Worm (Caenorhabditis elegans): ENCODE measurements around the gene kgb-1.

The kgb-1 gene

DNA sequence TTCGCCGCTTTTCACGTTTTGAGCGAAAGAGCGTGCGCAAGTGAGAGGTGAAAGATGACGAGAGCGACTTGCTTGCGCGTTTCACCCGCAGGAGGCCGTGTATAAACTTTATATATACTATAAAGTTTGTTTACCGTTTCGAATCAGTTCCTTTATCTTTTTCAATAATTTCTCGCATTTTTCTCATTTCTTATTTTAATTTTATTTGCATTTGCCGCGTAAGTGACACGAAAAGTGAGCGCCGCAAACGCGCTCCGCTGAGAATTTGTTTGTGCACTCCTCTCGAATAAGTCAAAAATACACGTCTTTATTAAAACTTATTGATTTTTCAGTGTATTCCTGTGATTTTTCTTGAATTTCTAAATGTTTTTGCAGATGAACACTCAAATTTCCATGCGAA, 33.8 kb upstream of the kgb-1 start, which contains the start of gene mrpl-55 (continued):
- TF ChIP-seq nhr-11 (tag; optimal IDR thresholded peaks at IDR 0.05) (peak; percentile 56), ceh-90 (tag; optimal IDR thresholded peaks at IDR 0.05) (peak; percentile 46), aly-2 (tag; optimal IDR thresholded peaks at IDR 0.05) (peak; percentile 77), snu-23 (GFP tag; optimal IDR thresholded peaks at IDR 0.05) (peak; percentile 95), dsc-1 (tag; optimal IDR thresholded peaks at IDR 0.05) (peak; percentile 85), C34B4.2 (tag; optimal IDR thresholded peaks at IDR 0.05) (no peak), jun-1 (tag; optimal IDR thresholded peaks at IDR 0.05) (peak; percentile 82), nhr-77 (tag; optimal IDR thresholded peaks at IDR 0.05) (peak; percentile 90), egl-13 (tag; optimal IDR thresholded peaks at IDR 0.05) (peak; percentile 74), mab-9 (GFP tag; IDR thresholded peaks at IDR 0.05) (peak; percentile 75), elt-2 (tag; optimal IDR thresholded peaks at IDR 0.05) (peak; percentile 55), ets-5 (GFP tag; IDR thresholded peaks at IDR 0.05) (no peak)

DNA sequence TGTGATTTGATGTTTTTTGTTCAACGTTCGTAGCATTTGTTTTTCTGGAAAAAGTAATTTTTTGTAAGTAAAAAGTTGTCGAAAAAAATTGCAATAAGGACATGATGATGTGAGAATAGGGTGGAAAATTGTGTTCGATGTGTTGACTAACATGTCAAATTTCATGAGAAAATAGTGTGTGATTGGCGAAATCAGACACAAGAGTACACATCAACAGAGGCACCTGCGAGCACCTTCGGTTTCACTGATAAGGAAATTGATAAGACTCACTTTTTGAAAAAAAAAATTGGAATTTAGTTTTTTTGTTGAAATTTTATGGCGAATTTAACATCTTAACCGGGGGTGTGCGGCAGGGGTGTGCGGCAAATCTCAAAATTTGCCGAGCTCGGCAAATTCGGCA, 30.7 kb upstream of the kgb-1 start, which contains the start of gene hum-8:
hum-8 (minus strand) TSS at position 46 of the 400 bp plus-strand sequence.
- TF ChIP-seq lin-39 (tag; optimal IDR thresholded peaks at IDR 0.05) (no peak), unc-86 (tag; optimal IDR thresholded peaks at IDR 0.05) (no peak), elt-2 (tag; optimal IDR thresholded peaks at IDR 0.05) (peak; percentile 58), efl-1 (optimal IDR thresholded peaks at IDR 0.05) (no peak), efl-1 (GFP tag; optimal IDR thresholded peaks at IDR 0.05 in 1 of 2) (peak in 1 of 2 experiments; percentile 89), egl-27 (tag; optimal IDR thresholded peaks at IDR 0.05) (no peak), C04F5.9 (tag; optimal IDR thresholded peaks at IDR 0.05) (no peak), elt-3 (tag; optimal IDR thresholded peaks at IDR 0.05) (no peak), jun-1 (tag; optimal IDR thresholded peaks at IDR 0.05) (no peak)

- TF ChIP-seq nhr-20 (tag; optimal IDR thresholded peaks at IDR 0.05) (no peak), ztf-11 (tag; optimal IDR thresholded peaks at IDR 0.05) (no peak)
Observed at ce11 chrIV:438384-438783, 28.5 kb upstream of the kgb-1 start.

- TF ChIP-seq efl-1 (optimal IDR thresholded peaks at IDR 0.05) (no peak), efl-1 (GFP tag; optimal IDR thresholded peaks at IDR 0.05 in 1 of 2) (no peak), unc-62 (GFP tag; optimal IDR thresholded peaks at IDR 0.05) (no peak), C34B4.2 (tag; optimal IDR thresholded peaks at IDR 0.05) (no peak), aly-2 (tag; optimal IDR thresholded peaks at IDR 0.05) (no peak), unc-130 (tag; optimal IDR thresholded peaks at IDR 0.05) (no peak), vab-15 (tag; optimal IDR thresholded peaks at IDR 0.05) (no peak), pax-3 (tag; optimal IDR thresholded peaks at IDR 0.05) (no peak), egl-13 (tag; optimal IDR thresholded peaks at IDR 0.05) (no peak), alr-1 (tag; optimal IDR thresholded peaks at IDR 0.05; ENCODE audit: borderline replicate concordance) (no peak)
Observed at ce11 chrIV:428869-429268, 19.0 kb upstream of the kgb-1 start, which contains the start of gene Y66H1A.5. TSS of gene Y66H1A.5 (minus strand) at chrIV:429133.

ce11 chrIV:427100-427908, 17.5 kb upstream of the kgb-1 start:
- no peak for TF ChIP-seq efl-1 (optimal IDR thresholded peaks at IDR 0.05)
- peak in 1 of 2 experiments; percentile 69 for TF ChIP-seq efl-1 (GFP tag; optimal IDR thresholded peaks at IDR 0.05 in 1 of 2)
- peak; percentile 3 for TF ChIP-seq aly-2 (tag; optimal IDR thresholded peaks at IDR 0.05)
- TF ChIP-seq lin-39 (tag; optimal IDR thresholded peaks at IDR 0.05) = no peak

ce11 chrIV:426597-426996, 16.8 kb upstream of the kgb-1 start:
- no peak for TF ChIP-seq efl-1 (optimal IDR thresholded peaks at IDR 0.05)
- TF ChIP-seq efl-1 (GFP tag; optimal IDR thresholded peaks at IDR 0.05 in 1 of 2) = peak in 1 of 2 experiments; percentile 10
- TF ChIP-seq ceh-8 (GFP tag; optimal IDR thresholded peaks at IDR 0.05) = peak; percentile 50
- no peak for TF ChIP-seq isw-1 (GFP tag; IDR thresholded peaks at IDR 0.05)
